Fruit fly (Drosophila melanogaster) whole organism, embryonic: Measurements from ENCODE around the gene CG17124.

Experiments
- Awh ChIP-seq: fragments of 200-800 bp; sonication (Bioruptor generic); IDR thresholded peaks from 2 replicates; pipeline ENCODE4, ENCODE4 v1.3.6; 2022; ENCODE audit warnings: missing biosample characterization, missing genetic modification characterization
- CG11504 ChIP-seq: fragments of 200-800 bp; sonication (Bioruptor generic); optimal IDR thresholded peaks from 3 replicates; lab custom pipeline; 2019; ENCODE audit warnings: missing biosample characterization, mild to moderate bottlenecking, missing genetic modification characterization, moderate library complexity
- CG12299 ChIP-seq: fragments of 200-800 bp; sonication (Bioruptor generic); optimal IDR thresholded peaks from 2 replicates; lab custom pipeline; 2018; ENCODE audit warnings: missing biosample characterization, mild to moderate bottlenecking, missing genetic modification characterization
- CG14441 ChIP-seq: fragments of 200-800 bp; sonication (Bioruptor generic); IDR thresholded peaks from 2 replicates; pipeline ENCODE4 v1.3.6; 2022; ENCODE audit warnings: missing biosample characterization, missing genetic modification characterization
- CG14710 ChIP-seq: fragments of 200-800 bp; sonication (Bioruptor generic); optimal IDR thresholded peaks from 3 replicates; lab custom pipeline; 2019; ENCODE audit warnings: missing biosample characterization, mild to moderate bottlenecking, missing genetic modification characterization, moderate library complexity
- CG14860 ChIP-seq: fragments of 200-800 bp; sonication (Bioruptor generic); IDR thresholded peaks from 3 replicates; pipeline ENCODE4 v1.3.6; 2022; ENCODE audit warnings: missing biosample characterization, missing genetic modification characterization; ENCODE audit not compliant: partially characterized antibody
- CG18599 ChIP-seq: fragments of 200-800 bp; sonication (Bioruptor generic); optimal IDR thresholded peaks from 3 replicates; lab custom pipeline; 2017; ENCODE audit warnings: missing biosample characterization, missing genetic modification characterization, mild to moderate bottlenecking, moderate library complexity, missing genetic modification reagents
- CG2116 ChIP-seq: fragments of 200-800 bp; sonication (Bioruptor generic); optimal IDR thresholded peaks from 3 replicates; lab custom pipeline; 2018; ENCODE audit warnings: missing biosample characterization, mild to moderate bottlenecking, missing genetic modification characterization
- CG2120 ChIP-seq: fragments of 200-800 bp; sonication (Bioruptor generic); optimal IDR thresholded peaks from 3 replicates; lab custom pipeline; 2016; ENCODE audit warnings: missing biosample characterization, missing genetic modification characterization
- CG2875 ChIP-seq: fragments of 200-800 bp; sonication (Bioruptor generic); optimal IDR thresholded peaks from 2 replicates; lab custom pipeline; 2017; ENCODE audit warnings: missing biosample characterization, mild to moderate bottlenecking, missing genetic modification characterization, missing genetic modification reagents
- CG3065 ChIP-seq: fragments of 200-800 bp; sonication (Bioruptor generic); optimal IDR thresholded peaks from 2 replicates; lab custom pipeline; 2016; ENCODE audit warnings: missing biosample characterization, missing genetic modification characterization
- CG33213 ChIP-seq: fragments of 200-800 bp; sonication (Bioruptor generic); optimal IDR thresholded peaks from 3 replicates; lab custom pipeline; 2016; ENCODE audit warnings: missing biosample characterization, missing genetic modification characterization
- CG34376 ChIP-seq: fragments of 200-800 bp; sonication (Bioruptor generic); optimal IDR thresholded peaks from 2 replicates; lab custom pipeline; 2018; ENCODE audit warnings: missing biosample characterization, mild to moderate bottlenecking, missing genetic modification characterization
- CG6791 ChIP-seq: fragments of 200-800 bp; sonication (Bioruptor generic); IDR thresholded peaks from 3 replicates; pipeline ENCODE4 v1.3.6; 2022; ENCODE audit warnings: missing biosample characterization, missing genetic modification characterization; ENCODE audit not compliant: partially characterized antibody
- CG6813 ChIP-seq: fragments of 200-800 bp; sonication (Bioruptor generic); optimal IDR thresholded peaks from 2 replicates; lab custom pipeline; 2017; ENCODE audit warnings: missing biosample characterization, missing genetic modification characterization, mild to moderate bottlenecking, moderate library complexity, missing genetic modification reagents
- CG9797 ChIP-seq: fragments of 200-800 bp; sonication (Bioruptor generic); optimal IDR thresholded peaks from 3 replicates; lab custom pipeline; 2018; ENCODE audit warnings: missing biosample characterization, mild to moderate bottlenecking, missing genetic modification characterization
- CrebB ChIP-seq: fragments of 200-800 bp; sonication (Bioruptor generic); optimal IDR thresholded peaks from 3 replicates; lab custom pipeline; 2018; ENCODE audit warnings: missing biosample characterization, mild to moderate bottlenecking, missing genetic modification characterization
- Dad ChIP-seq: fragments of 200-800 bp; sonication (Bioruptor generic); optimal IDR thresholded peaks from 3 replicates; lab custom pipeline; 2016; ENCODE audit warnings: missing biosample characterization, missing genetic modification characterization
- E2f2 ChIP-seq: fragments of 200-800 bp; sonication (Bioruptor generic); IDR thresholded peaks from 2 replicates; pipeline ENCODE4 v1.3.6; 2022; ENCODE audit warnings: missing biosample characterization, missing genetic modification characterization
- Elba2 ChIP-seq: fragments of 200-800 bp; sonication (Bioruptor generic); optimal IDR thresholded peaks from 3 replicates; lab custom pipeline; 2016; ENCODE audit warnings: missing biosample characterization, missing genetic modification characterization
- Hmx ChIP-seq: fragments of 200-800 bp; sonication (Bioruptor generic); optimal IDR thresholded peaks from 2 replicates; lab custom pipeline; 2016; ENCODE audit warnings: missing biosample characterization, missing genetic modification characterization
- Lim3 ChIP-seq: fragments of 200-800 bp; sonication (Bioruptor generic); IDR thresholded peaks from 2 replicates; pipeline ENCODE4 v1.3.6; 2022; ENCODE audit warnings: missing biosample characterization, missing genetic modification characterization
- Opbp ChIP-seq: fragments of 200-800 bp; sonication (Bioruptor generic); IDR thresholded peaks from 3 replicates; pipeline ENCODE4 v1.3.6; 2022; ENCODE audit warnings: missing biosample characterization, missing genetic modification characterization; ENCODE audit not compliant: partially characterized antibody
- Scr ChIP-seq: fragments of 200-800 bp; sonication (Bioruptor generic); IDR thresholded peaks from 2 replicates; pipeline ENCODE4 v1.3.6; 2022; ENCODE audit warnings: missing biosample characterization, missing genetic modification characterization; ENCODE audit not compliant: partially characterized antibody
- Sox102F ChIP-seq: fragments of 200-800 bp; sonication (Bioruptor generic); optimal IDR thresholded peaks from 2 replicates; lab custom pipeline; 2018; ENCODE audit warnings: missing biosample characterization, mild to moderate bottlenecking, missing genetic modification characterization, moderate library complexity
- Spps ChIP-seq: fragments of 200-800 bp; sonication (Bioruptor generic); optimal IDR thresholded peaks from 2 replicates; lab custom pipeline; 2018; ENCODE audit warnings: missing biosample characterization, mild to moderate bottlenecking, missing genetic modification characterization
- Sry-β ChIP-seq: fragments of 200-800 bp; sonication (Bioruptor generic); optimal IDR thresholded peaks from 2 replicates; lab custom pipeline; 2018; ENCODE audit warnings: missing biosample characterization, mild to moderate bottlenecking, missing genetic modification characterization, moderate library complexity
- Trl ChIP-seq, 3 experiments: fragments of >200 bp in 2 of 3; fragments of 200-800 bp in 1 of 3; sonication (Bioruptor generic) in 1 of 3; optimal IDR thresholded peaks; 2 replicates in 1 of 3; 3 replicates in 2 of 3; lab custom pipeline; 2016 to 2017; ENCODE audit warnings: missing biosample characterization in 1 of 3, missing genetic modification characterization in 1 of 3
- ara ChIP-seq: fragments of 200-800 bp; sonication (Bioruptor generic); IDR thresholded peaks from 2 replicates; pipeline ENCODE4 v1.3.6; 2022; ENCODE audit warnings: missing biosample characterization, missing genetic modification characterization
- br ChIP-seq: fragments of >200 bp; optimal IDR thresholded peaks from 2 replicates; lab custom pipeline; 2017
- bsh ChIP-seq, 2 experiments: fragments of 200-800 bp; sonication (Bioruptor generic); optimal IDR thresholded peaks; 2 replicates each; lab custom pipeline; 2017 to 2018; ENCODE audit warnings: mild to moderate bottlenecking in 2 of 2, missing biosample characterization in 2 of 2, missing genetic modification characterization in 2 of 2, moderate library complexity in 1 of 2
- chif ChIP-seq, 2 experiments: fragments of 200-800 bp; sonication (Bioruptor generic); optimal IDR thresholded peaks; 3 replicates each; lab custom pipeline; 2016; ENCODE audit warnings: missing biosample characterization in 2 of 2, missing genetic modification characterization in 2 of 2
- danr ChIP-seq: fragments of 200-800 bp; sonication (Bioruptor generic); IDR thresholded peaks from 2 replicates; pipeline ENCODE4 v1.3.6; 2022; ENCODE audit warnings: missing biosample characterization, missing genetic modification characterization
- dpn ChIP-seq, 2 experiments: fragments of 200-800 bp; sonication (Bioruptor generic); optimal IDR thresholded peaks; 3 replicates each; lab custom pipeline; 2016; ENCODE audit warnings: missing biosample characterization in 2 of 2, missing genetic modification characterization in 2 of 2
- ewg ChIP-seq: fragments of 200-800 bp; sonication (Bioruptor generic); optimal IDR thresholded peaks from 3 replicates; lab custom pipeline; 2017; ENCODE audit warnings: mild to moderate bottlenecking, missing biosample characterization, missing genetic modification reagents, missing genetic modification characterization
- fd102C ChIP-seq: fragments of 200-800 bp; sonication (Bioruptor generic); optimal IDR thresholded peaks from 2 replicates; lab custom pipeline; 2018; ENCODE audit warnings: missing biosample characterization, mild to moderate bottlenecking, missing genetic modification characterization, moderate library complexity
- hb ChIP-seq: fragments of 200-800 bp; sonication (Bioruptor generic); IDR thresholded peaks from 3 replicates; pipeline ENCODE4 v1.3.6; 2022; ENCODE audit warnings: missing biosample characterization, missing genetic modification characterization; ENCODE audit not compliant: partially characterized antibody
- hkb ChIP-seq, 2 experiments: fragments of 200-800 bp in 1 of 2; fragments of >200 bp in 1 of 2; sonication (Bioruptor generic) in 1 of 2; IDR thresholded peaks in 1 of 2; optimal IDR thresholded peaks in 1 of 2; 2 replicates each; pipeline versions ENCODE4 v1.3.6 to Lab custom; 2017 to 2022; ENCODE audit warnings: missing biosample characterization in 1 of 2, missing genetic modification characterization in 1 of 2
- mam ChIP-seq: fragments of 200-800 bp; sonication (Bioruptor generic); optimal IDR thresholded peaks from 3 replicates; lab custom pipeline; 2016; ENCODE audit warnings: missing biosample characterization, missing genetic modification characterization
- nerfin-2 ChIP-seq: fragments of 200-800 bp; sonication (Bioruptor generic); IDR thresholded peaks from 2 replicates; pipeline ENCODE4 v1.3.6; 2022; ENCODE audit warnings: missing biosample characterization, missing genetic modification characterization; ENCODE audit not compliant: partially characterized antibody
- nmo ChIP-seq: fragments of 200-800 bp; sonication (Bioruptor generic); optimal IDR thresholded peaks from 2 replicates; lab custom pipeline; 2018; ENCODE audit warnings: missing biosample characterization, mild to moderate bottlenecking, missing genetic modification characterization, moderate library complexity
- p53 ChIP-seq: fragments of 200-800 bp; sonication (Bioruptor generic); optimal IDR thresholded peaks from 2 replicates; lab custom pipeline; 2016; ENCODE audit warnings: missing biosample characterization, missing genetic modification characterization
- pb ChIP-seq: fragments of 200-800 bp; sonication (Bioruptor generic); optimal IDR thresholded peaks from 3 replicates; lab custom pipeline; 2016; ENCODE audit warnings: missing biosample characterization, missing genetic modification characterization
- pho ChIP-seq: fragments of 200-800 bp; sonication (Bioruptor generic); optimal IDR thresholded peaks from 2 replicates; lab custom pipeline; 2016; ENCODE audit warnings: missing biosample characterization, missing genetic modification characterization
- sqz ChIP-seq: fragments of 200-800 bp; sonication (Bioruptor generic); optimal IDR thresholded peaks from 3 replicates; lab custom pipeline; 2018; ENCODE audit warnings: missing biosample characterization, mild to moderate bottlenecking, missing genetic modification characterization
- stwl ChIP-seq: fragments of 200-800 bp; sonication (Bioruptor generic); optimal IDR thresholded peaks from 3 replicates; lab custom pipeline; 2018; ENCODE audit warnings: missing biosample characterization, mild to moderate bottlenecking, missing genetic modification characterization, moderate library complexity
- trem ChIP-seq: fragments of 200-800 bp; optimal IDR thresholded peaks from 3 replicates; lab custom pipeline; 2019; ENCODE audit warnings: missing biosample characterization, mild to moderate bottlenecking, missing genetic modification characterization, moderate library complexity
- unc-4 ChIP-seq: fragments of 200-800 bp; sonication (Bioruptor generic); IDR thresholded peaks from 2 replicates; pipeline ENCODE4 v1.3.6; 2022; ENCODE audit warnings: missing biosample characterization, missing genetic modification characterization; ENCODE audit not compliant: partially characterized antibody
- usp ChIP-seq: fragments of >200 bp; optimal IDR thresholded peaks from 2 replicates; lab custom pipeline; 2017; ENCODE audit warnings: missing biosample characterization, missing genetic modification characterization
- yki ChIP-seq: fragments of >200 bp; optimal IDR thresholded peaks from 3 replicates; lab custom pipeline; 2018

Gene CG17124

DNA sequence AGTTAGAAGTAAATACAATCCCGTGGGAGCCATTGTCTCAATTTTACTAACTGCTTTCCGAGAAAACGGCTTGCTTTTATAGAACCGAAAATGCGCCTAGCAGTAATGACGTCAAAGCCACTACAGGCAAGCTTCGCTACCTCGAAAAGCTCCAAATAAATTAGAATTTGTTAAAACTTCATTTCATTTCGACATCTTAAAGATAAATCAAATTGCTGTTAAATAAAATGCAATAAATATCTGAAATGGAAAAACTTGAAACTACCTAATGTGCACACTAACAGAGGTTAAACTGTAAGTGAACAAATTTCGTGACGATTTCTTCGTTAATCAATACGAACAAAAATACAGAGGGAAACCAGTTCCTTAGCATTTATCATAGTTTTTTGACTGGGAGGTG lies 58.1 kb downstream of the CG17124 start, which contains the start of gene CG7300 (continued):
- TF ChIP-seq CG12299 (no peak), CG11504 (tag; lab: Kevin White, UChicago) (no peak), Awh (GFP tag; lab: Robert Waterston, UW) (peak; percentile 59), Spps (peak; percentile 40), br (lab: Kevin White, UChicago) (no peak), Sry-β (GFP tag; lab: Kevin White, UChicago) (no peak), ara (peak; percentile 70; the same call in 1 of the 2 replicates), Elba2 (GFP tag; lab: Kevin White, UChicago) (no peak), dpn (GFP tag; optimal IDR thresholded peaks at IDR 0.05; lab: Kevin White, UChicago) (peak; percentile 45 to 52), stwl (no peak), usp (GFP tag; lab: Kevin White, UChicago) (no peak), trem (tag; lab: Kevin White, UChicago) (no peak), bsh (GFP tag; optimal IDR thresholded peaks at IDR 0.05; lab: Kevin White, UChicago) (peak in 1 of 2 experiments; percentile 73), CG18599 (GFP tag; lab: Kevin White, UChicago) (peak; percentile 58), CG2875 (GFP tag; lab: Kevin White, UChicago) (no peak), CG6791 (GFP tag; lab: Robert Waterston, UW) (no peak), Hmx (GFP tag; lab: Kevin White, UChicago) (no peak), hb (GFP tag; lab: Robert Waterston, UW) (no peak), danr (no peak), Opbp (no peak), sqz (GFP tag; lab: Kevin White, UChicago) (no peak), CG14441 (GFP tag; lab: Robert Waterston, UW) (peak; percentile 49), Scr (GFP tag; lab: Robert Waterston, UW) (no peak), pho (GFP tag; lab: Kevin White, UChicago) (peak; percentile 36), fd102C (GFP tag; lab: Kevin White, UChicago) (no peak), CG2116 (GFP tag; lab: Kevin White, UChicago) (no peak), CG6813 (peak; percentile 8), chif (GFP tag; optimal IDR thresholded peaks at IDR 0.05; lab: Kevin White, UChicago) (peak; percentile 26 to 40), nmo (GFP tag; lab: Kevin White, UChicago) (peak; percentile 59), pb (peak; percentile 7), yki (lab: Kevin White, UChicago) (no peak), CG34376 (no peak), hkb (optimal IDR thresholded peaks at IDR 0.05; lab: Kevin White, UChicago) (no peak), hkb (GFP tag; IDR thresholded peaks at IDR 0.05; lab: Robert Waterston, UW) (peak; percentile 64), nerfin-2 (GFP tag; lab: Robert Waterston, UW) (no peak), CG14710 (tag; lab: Kevin White, UChicago) (peak; percentile 8), CrebB (tag; lab: Kevin White, UChicago) (no peak), CG2120 (peak; percentile 83), CG14860 (GFP tag; lab: Robert Waterston, UW) (no peak), unc-4 (no peak), mam (GFP tag; lab: Kevin White, UChicago) (peak; percentile 40), Lim3 (GFP tag; lab: Robert Waterston, UW) (no peak), p53 (no peak), Sox102F (peak; percentile 64), Dad (GFP tag; lab: Kevin White, UChicago) (peak; percentile 27), ewg (GFP tag; lab: Kevin White, UChicago) (no peak), E2f2 (GFP tag; lab: Robert Waterston, UW) (peak; percentile 30; the same call in 1 of the 2 replicates), Trl (optimal IDR thresholded peaks at IDR 0.05; lab: Kevin White, UChicago) (no peak), Trl (GFP tag; optimal IDR thresholded peaks at IDR 0.05; lab: Kevin White, UChicago) (peak; percentile 32), CG3065 (no peak), CG9797 (GFP tag; lab: Kevin White, UChicago) (no peak), CG33213 (GFP tag; lab: Kevin White, UChicago) (peak; percentile 35)
